Worm (Caenorhabditis elegans): ENCODE results near the gene maa-1.

ce11 chrIII:11810447-11810846, 11.9 kb downstream of the maa-1 start, which contains the start of gene C18D11.6:
- TF ChIP-seq unc-39 (tag; optimal IDR thresholded peaks at IDR 0.05): no peak
- TF ChIP-seq nhr-11 (tag; optimal IDR thresholded peaks at IDR 0.05): no peak
- no peak for TF ChIP-seq peb-1 (tag; optimal IDR thresholded peaks at IDR 0.05)
- TF ChIP-seq unc-55 (GFP tag; optimal IDR thresholded peaks at IDR 0.05): no peak
- TF ChIP-seq elt-3 (tag; optimal IDR thresholded peaks at IDR 0.05): no peak
- TF ChIP-seq skn-1 (tag; optimal IDR thresholded peaks at IDR 0.05): no peak
- TF ChIP-seq nhr-25 (tag; optimal IDR thresholded peaks at IDR 0.05): no peak
- no peak for TF ChIP-seq elt-1 (tag; optimal IDR thresholded peaks at IDR 0.05)
